Worm (Caenorhabditis elegans) whole organism, L4 larva: Measurements from ENCODE around the gene B0302.5.

Experiments
- F10B5.3 ChIP-seq: sonication (generic microtip); optimal IDR thresholded peaks from 2 replicates; lab custom pipeline; 2016; ENCODE audit warnings: mild to moderate bottlenecking, missing genetic modification characterization, missing compliant biosample characterization
- aha-1 ChIP-seq: fragments of 150-350 bp; peaks from one replicate; lab custom pipeline; 2014; ENCODE audit warnings: missing biosample characterization, missing genetic modification characterization
- aly-2 ChIP-seq: sonication (generic microtip); optimal IDR thresholded peaks from 2 replicates; lab custom pipeline; 2018; ENCODE audit warnings: missing biosample characterization, missing genetic modification characterization
- ama-1 ChIP-seq: fragments of 150-350 bp; optimal IDR thresholded peaks from 2 replicates; lab custom pipeline; 2014; ENCODE audit warnings: inconsistent platforms, mixed read lengths
- attf-4 ChIP-seq: sonication (generic microtip); optimal IDR thresholded peaks from 3 replicates; lab custom pipeline; 2017; ENCODE audit warnings: missing biosample characterization, missing genetic modification characterization
- ctbp-1 ChIP-seq: fragments of 200-800 bp; sonication (Bioruptor generic); IDR thresholded peaks from 2 replicates; pipeline ENCODE4 v1.3.6; 2022; ENCODE audit warnings: missing genetic modification reagents, missing genetic modification characterization, missing compliant biosample characterization
- daf-16 ChIP-seq, 3 experiments: sonication (generic microtip); optimal IDR thresholded peaks; 2 replicates each; lab custom pipeline; 2016 to 2017; ENCODE audit warnings: missing genetic modification characterization in 3 of 3, missing genetic modification reagents in 3 of 3, mild to moderate bottlenecking in 2 of 3, missing compliant biosample characterization in 2 of 3, missing biosample characterization in 1 of 3, moderate library complexity in 1 of 3
- dmd-6 ChIP-seq: fragments of 200-800 bp; sonication (Bioruptor generic); IDR thresholded peaks from 2 replicates; pipeline ENCODE4 v1.3.6; 2022; ENCODE audit warnings: missing genetic modification reagents, missing genetic modification characterization, missing compliant biosample characterization
- dve-1 ChIP-seq: sonication (generic microtip); optimal IDR thresholded peaks from 2 replicates; lab custom pipeline; 2017; ENCODE audit warnings: antibody characterized with exemption, mild to moderate bottlenecking, missing genetic modification characterization, missing compliant biosample characterization; ENCODE audit not compliant: insufficient read depth
- hif-1 ChIP-seq, 2 experiments: sonication (generic microtip); optimal IDR thresholded peaks; 2 replicates each; lab custom pipeline; 2016 to 2017; ENCODE audit warnings: missing compliant biosample characterization in 2 of 2, missing genetic modification characterization in 2 of 2, missing genetic modification reagents in 2 of 2, missing genotype in 2 of 2, mild to moderate bottlenecking in 1 of 2
- hlh-11 ChIP-seq: fragments of 200-800 bp; sonication (Bioruptor generic); optimal IDR thresholded peaks from 2 replicates; lab custom pipeline; 2018; ENCODE audit warnings: mild to moderate bottlenecking, missing genetic modification characterization, missing compliant biosample characterization
- hlh-30 ChIP-seq: sonication (generic microtip); optimal IDR thresholded peaks from 2 replicates; lab custom pipeline; 2017; ENCODE audit warnings: antibody characterized with exemption, mild to moderate bottlenecking, missing genetic modification characterization, missing compliant biosample characterization; ENCODE audit not compliant: insufficient read depth
- hmg-1.1 ChIP-seq: fragments of 200-800 bp; sonication (Bioruptor generic); IDR thresholded peaks from 2 replicates; pipeline ENCODE4 v1.3.6; 2022; ENCODE audit warnings: missing genetic modification reagents, missing genetic modification characterization, missing compliant biosample characterization
- lin-39 ChIP-seq: fragments of 150-350 bp; optimal IDR thresholded peaks from 2 replicates; lab custom pipeline; 2014; ENCODE audit warnings: missing biosample characterization, missing genetic modification reagents, missing genetic modification characterization
- madf-9 ChIP-seq: fragments of 200-800 bp; sonication (Bioruptor generic); conservative IDR thresholded peaks from 2 replicates; pipeline ENCODE4 v1.3.6; 2022; ENCODE audit warnings: missing genetic modification reagents, missing genetic modification characterization, missing compliant biosample characterization
- mdl-1 ChIP-seq, 2 experiments: fragments of 150-350 bp in 1 of 2; sonication (generic microtip) in 1 of 2; optimal IDR thresholded peaks; 2 replicates each; lab custom pipeline; 2014 to 2017; ENCODE audit warnings: missing biosample characterization in 2 of 2, missing genetic modification characterization in 2 of 2
- mxl-3 ChIP-seq: fragments of 200-800 bp; sonication (Bioruptor generic); optimal IDR thresholded peaks from 2 replicates; lab custom pipeline; 2018; ENCODE audit warnings: mild to moderate bottlenecking, missing genetic modification characterization, missing compliant biosample characterization
- nhr-237 ChIP-seq: sonication (generic microtip); optimal IDR thresholded peaks from 2 replicates; lab custom pipeline; 2017; ENCODE audit warnings: missing biosample characterization, missing genetic modification characterization
- nhr-25 ChIP-seq: sonication (generic microtip); optimal IDR thresholded peaks from 2 replicates; lab custom pipeline; 2017; ENCODE audit warnings: missing genetic modification characterization, mild to moderate bottlenecking, missing compliant biosample characterization, antibody characterized with exemption, moderate library complexity, borderline replicate concordance; ENCODE audit not compliant: insufficient read depth
- nhr-28 ChIP-seq: fragments of 150-350 bp; optimal IDR thresholded peaks from 2 replicates; lab custom pipeline; 2014; ENCODE audit warnings: missing biosample characterization, missing genetic modification characterization
- nhr-6 ChIP-seq: fragments of 150-350 bp; optimal IDR thresholded peaks from 2 replicates; lab custom pipeline; 2014; ENCODE audit warnings: missing biosample characterization, missing genetic modification characterization
- pqm-1 ChIP-seq: sonication (generic microtip); optimal IDR thresholded peaks from 2 replicates; lab custom pipeline; 2017; ENCODE audit warnings: missing biosample characterization, missing genetic modification characterization
- tra-1 ChIP-seq: fragments of 200-800 bp; sonication (Bioruptor generic); IDR thresholded peaks from 2 replicates; pipeline ENCODE4 v1.3.6; 2022; ENCODE audit warnings: missing genetic modification reagents, missing genetic modification characterization, missing compliant biosample characterization
- ztf-11 ChIP-seq: fragments of 150-350 bp; optimal IDR thresholded peaks from 2 replicates; lab custom pipeline; 2014; ENCODE audit warnings: missing biosample characterization, missing genetic modification characterization

The B0302.5 gene

ce11 chrX:17151160-17151711 lies 43.7 kb downstream of the B0302.5 start, which contains the start of gene mdt-1.2 (continued):
- peak; percentile 48 for TF ChIP-seq mxl-3
- peak; percentile 86 for TF ChIP-seq hmg-1.1 (GFP tag; lab: Robert Waterston, UW)
- TF ChIP-seq madf-9 (GFP tag; lab: Robert Waterston, UW) = no peak
- peak; percentile 55 for TF ChIP-seq dmd-6 (GFP tag; lab: Robert Waterston, UW)
- peak in 1 of 2 experiments; percentile 31 for TF ChIP-seq hif-1 (tag; optimal IDR thresholded peaks at IDR 0.05; lab: Kevin White, UChicago)
- peak; percentile 87 for TF ChIP-seq dve-1
- no peak for TF ChIP-seq tra-1 (GFP tag; lab: Robert Waterston, UW)
- TF ChIP-seq aly-2 (tag; lab: Kevin White, UChicago) = no peak
- no peak for TF ChIP-seq ctbp-1 (GFP tag; lab: Robert Waterston, UW)
- peak; percentile 63 for TF ChIP-seq nhr-6
- TF ChIP-seq daf-16 (GFP tag; optimal IDR thresholded peaks at IDR 0.05; lab: Kevin White, UChicago) = no peak
- TF ChIP-seq daf-16 (tag; optimal IDR thresholded peaks at IDR 0.05; lab: Kevin White, UChicago) = peak; percentile 69
- peak; percentile 26 to 70 for TF ChIP-seq mdl-1 (tag; optimal IDR thresholded peaks at IDR 0.05; lab: Kevin White, UChicago)
- no peak for TF ChIP-seq ztf-11 (tag; lab: Kevin White, UChicago)

ce11 chrX:17149877-17150490 lies 45.0 kb downstream of the B0302.5 start, which contains the start of gene T23C6.4:
Gene T23C6.4, minus strand, starts transcription at chrX:17149927.
- TF ChIP-seq F10B5.3 (tag; lab: Kevin White, UChicago) (no peak), hmg-1.1 (GFP tag; lab: Robert Waterston, UW) (0 out of 2 replicates have a peak, but pooled peaks have one; percentile 37), nhr-237 (tag; lab: Kevin White, UChicago) (no peak), ama-1 (no peak), aha-1 (tag; lab: Kevin White, UChicago) (peak; percentile 65), hlh-30 (tag; lab: Kevin White, UChicago) (no peak), attf-4 (no peak)

- TF ChIP-seq nhr-28 (tag; lab: Kevin White, UChicago) = peak; percentile 72
- peak; percentile 9 for TF ChIP-seq dve-1
- peak; percentile 99 for TF ChIP-seq nhr-6
- 0 out of 2 replicates have a peak, but pooled peaks have one; percentile 6 for TF ChIP-seq dmd-6 (GFP tag; lab: Robert Waterston, UW)
- TF ChIP-seq nhr-25 (tag; lab: Kevin White, UChicago) = no peak
- no peak for TF ChIP-seq hmg-1.1 (GFP tag; lab: Robert Waterston, UW)
- TF ChIP-seq daf-16 (GFP tag; optimal IDR thresholded peaks at IDR 0.05; lab: Kevin White, UChicago) = no peak
- peak; percentile 28 for TF ChIP-seq daf-16 (tag; optimal IDR thresholded peaks at IDR 0.05; lab: Kevin White, UChicago)
- peak; percentile 22 for TF ChIP-seq hlh-11
- no peak for TF ChIP-seq lin-39 (tag; lab: Kevin White, UChicago)
- TF ChIP-seq pqm-1 (tag; lab: Kevin White, UChicago) = peak; percentile 97
Observed at ce11 chrX:17146545-17146944, 48.4 kb downstream of the B0302.5 start.
